Fruit fly (Drosophila melanogaster) whole organism, wandering third instar larva: ENCODE results near the gene CG11353.

Source experiments
- CG9705 ChIP-seq: fragments of 200-800 bp; sonication (Bioruptor generic); optimal IDR thresholded peaks from 2 replicates; lab custom pipeline; 2018; ENCODE audit warnings: missing biosample characterization, mild to moderate bottlenecking, missing genetic modification characterization
- br ChIP-seq: fragments of 200-800 bp; sonication (Bioruptor generic); optimal IDR thresholded peaks from 2 replicates; lab custom pipeline; 2016; ENCODE audit warnings: missing biosample characterization, missing genetic modification characterization
- h ChIP-seq: fragments of 200-800 bp; sonication (Bioruptor generic); optimal IDR thresholded peaks from 3 replicates; lab custom pipeline; 2016; ENCODE audit warnings: missing biosample characterization, mild to moderate bottlenecking, missing genetic modification characterization
- jim ChIP-seq: fragments of 175-275, 200-325 bp; sonication (Bioruptor generic); optimal IDR thresholded peaks from 2 replicates; lab custom pipeline; 2016; ENCODE audit warnings: missing biosample characterization, mild to moderate bottlenecking, missing genetic modification characterization
- usp ChIP-seq: fragments of >200 bp; optimal IDR thresholded peaks from 2 replicates; lab custom pipeline; 2017; ENCODE audit warnings: missing biosample characterization, missing genetic modification characterization

DNA sequence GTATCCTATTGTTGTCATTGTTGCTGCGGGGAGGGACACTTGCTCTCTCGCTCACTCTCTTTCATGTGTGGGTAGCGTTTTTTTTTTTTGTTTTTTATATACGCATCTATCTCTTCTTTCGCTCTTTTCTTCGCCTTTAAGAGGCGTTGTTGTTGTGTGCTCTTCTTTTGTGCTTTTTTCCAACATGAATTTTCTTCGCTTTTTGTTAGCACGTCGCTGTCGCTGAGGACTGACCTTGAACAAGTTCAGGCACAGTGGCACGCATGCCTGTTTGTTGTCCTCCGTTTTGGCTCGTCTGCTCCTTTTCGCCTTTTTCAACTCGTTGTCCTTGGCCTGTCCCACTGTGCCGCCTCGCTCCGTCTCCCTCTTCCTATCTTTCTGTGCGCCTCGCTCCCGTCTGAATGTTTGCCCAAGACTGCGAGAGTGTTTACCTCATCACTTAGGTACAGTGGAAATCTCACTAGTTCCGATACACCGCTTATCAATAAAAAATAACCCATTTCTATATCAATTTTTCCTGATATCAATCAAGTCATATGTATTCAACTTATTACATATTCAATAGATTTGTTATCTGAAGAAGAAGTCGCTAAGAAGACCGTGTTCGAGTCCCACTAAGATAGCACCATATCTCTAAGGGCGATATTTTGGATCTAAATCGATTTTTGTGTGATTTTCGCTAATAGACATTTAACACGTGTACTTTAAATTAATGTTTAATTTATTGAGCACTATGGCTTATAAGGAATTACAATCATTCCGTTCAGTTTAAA, 10.2 kb downstream of the CG11353 start:
- no peak for TF ChIP-seq jim (GFP tag; lab: Kevin White, UChicago)
- TF ChIP-seq CG9705 (GFP tag; lab: Kevin White, UChicago): peak; percentile 24
- peak; percentile 76 for TF ChIP-seq br (GFP tag; lab: Kevin White, UChicago)
- TF ChIP-seq h (GFP tag; lab: Kevin White, UChicago): peak; percentile 79
- TF ChIP-seq usp: no peak
